Fruit fly (Drosophila melanogaster): ENCODE data around the gene fng.
A peak's percentile ranks its signal among the peaks of the same experiment; 100 is the strongest.

Gene fng

DNA sequence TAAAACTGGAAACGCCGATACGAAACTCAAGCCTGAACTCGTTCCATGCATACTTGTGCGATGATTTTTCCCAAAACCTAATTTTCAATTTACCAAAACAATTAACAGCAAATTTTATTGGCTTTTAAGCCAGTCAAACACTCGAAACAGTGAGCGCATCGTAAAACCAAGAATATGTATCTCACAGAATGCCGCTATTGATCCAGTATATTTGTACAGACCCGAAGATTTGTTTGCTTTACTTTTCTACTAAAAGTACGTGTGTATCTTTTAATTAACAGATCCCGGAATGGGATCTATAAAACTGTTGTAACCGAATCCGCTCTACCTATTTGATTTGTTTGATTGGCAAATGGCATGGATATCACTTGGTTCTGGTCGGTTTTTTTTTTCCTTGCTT lies 4.8 kb upstream of the fng start (continued):
- no peak for TF ChIP-seq Poxn (GFP tag; IDR thresholded peaks at IDR 0.05)
- no peak for TF ChIP-seq kay (GFP tag; optimal IDR thresholded peaks at IDR 0.05)
- no peak for TF ChIP-seq pb (GFP tag; optimal IDR thresholded peaks at IDR 0.05)
- TF ChIP-seq CG3163 (GFP tag; optimal IDR thresholded peaks at IDR 0.05) = no peak
- no peak for TF ChIP-seq sima (GFP tag; optimal IDR thresholded peaks at IDR 0.05)
- TF ChIP-seq tup (GFP tag; optimal IDR thresholded peaks at IDR 0.05) = peak; percentile 8
- peak; percentile 25 for TF ChIP-seq CrebB (tag; optimal IDR thresholded peaks at IDR 0.05)
- TF ChIP-seq ind (GFP tag; optimal IDR thresholded peaks at IDR 0.05) = no peak
- peak; percentile 23 for TF ChIP-seq CG2875 (GFP tag; optimal IDR thresholded peaks at IDR 0.05)
- no peak for TF ChIP-seq Doc2 (GFP tag; IDR thresholded peaks at IDR 0.05)
- TF ChIP-seq tgo (GFP tag; IDR thresholded peaks at IDR 0.05) = no peak
- no peak for TF ChIP-seq CG8388 (GFP tag; optimal IDR thresholded peaks at IDR 0.05)
- no peak for TF ChIP-seq CG2129 (GFP tag; IDR thresholded peaks at IDR 0.05; ENCODE audit: partially characterized antibody)
- TF ChIP-seq Hr51 (GFP tag; optimal IDR thresholded peaks at IDR 0.05) = no peak
- peak; percentile 41 for TF ChIP-seq Blimp-1 (GFP tag; optimal IDR thresholded peaks at IDR 0.05)
- TF ChIP-seq CG10979 (tag; optimal IDR thresholded peaks at IDR 0.05) = no peak
- no peak for TF ChIP-seq cato (GFP tag; optimal IDR thresholded peaks at IDR 0.05; ENCODE audit: borderline replicate concordance)
- TF ChIP-seq bigmax (GFP tag; optimal IDR thresholded peaks at IDR 0.05) = no peak
- TF ChIP-seq Sin3A (optimal IDR thresholded peaks at IDR 0.05) = no peak
- no peak for TF ChIP-seq Bdp1 (GFP tag; optimal IDR thresholded peaks at IDR 0.05)
- TF ChIP-seq CG13624 (GFP tag; optimal IDR thresholded peaks at IDR 0.05) = no peak
- peak; percentile 12 for TF ChIP-seq tio (GFP tag; optimal IDR thresholded peaks at IDR 0.05)
- TF ChIP-seq br (optimal IDR thresholded peaks at IDR 0.05) = no peak
- no peak for TF ChIP-seq CG6854 (GFP tag; optimal IDR thresholded peaks at IDR 0.05)
- TF ChIP-seq CG6683 (GFP tag; optimal IDR thresholded peaks at IDR 0.05) = no peak
- TF ChIP-seq H15 (GFP tag; IDR thresholded peaks at IDR 0.05) = no peak
- no peak for TF ChIP-seq CG7556 (GFP tag; optimal IDR thresholded peaks at IDR 0.05)
- TF ChIP-seq CG7372 (GFP tag; IDR thresholded peaks at IDR 0.05) = no peak
- TF ChIP-seq CG7928 (GFP tag; optimal IDR thresholded peaks at IDR 0.05) = no peak
- no peak for TF ChIP-seq CG6765 (GFP tag; optimal IDR thresholded peaks at IDR 0.05)
- no peak for TF ChIP-seq ftz-f1 (GFP tag; optimal IDR thresholded peaks at IDR 0.05)
- no peak for TF ChIP-seq Dref (GFP tag; IDR thresholded peaks at IDR 0.05)
- no peak for TF ChIP-seq ERR (GFP tag; optimal IDR thresholded peaks at IDR 0.05)
- TF ChIP-seq nau (GFP tag; optimal IDR thresholded peaks at IDR 0.05) = no peak
- no peak for TF ChIP-seq slp2 (GFP tag; optimal IDR thresholded peaks at IDR 0.05)
- TF ChIP-seq Meics (GFP tag; optimal IDR thresholded peaks at IDR 0.05) = peak; percentile 5
- TF ChIP-seq CG30403 (GFP tag; optimal IDR thresholded peaks at IDR 0.05) = no peak
- no peak for TF ChIP-seq Abd-B (GFP tag; optimal IDR thresholded peaks at IDR 0.05)
- TF ChIP-seq Hand (GFP tag; optimal IDR thresholded peaks at IDR 0.05) = no peak
- TF ChIP-seq CG3726 (GFP tag; IDR thresholded peaks at IDR 0.05) = no peak
- no peak for TF ChIP-seq CG16863 (GFP tag; optimal IDR thresholded peaks at IDR 0.05)
- TF ChIP-seq CG1529 (GFP tag; optimal IDR thresholded peaks at IDR 0.05) = peak; percentile 20
- TF ChIP-seq CG15269 (tag; optimal IDR thresholded peaks at IDR 0.05) = no peak
- TF ChIP-seq Sox102F (GFP tag; optimal IDR thresholded peaks at IDR 0.05) = no peak
- TF ChIP-seq lola (GFP tag; optimal IDR thresholded peaks at IDR 0.05) = no peak
- no peak for TF ChIP-seq sob (GFP tag; IDR thresholded peaks at IDR 0.05)
- no peak for TF ChIP-seq Camta (GFP tag; optimal IDR thresholded peaks at IDR 0.05)
- TF ChIP-seq CG13123 (GFP tag; optimal IDR thresholded peaks at IDR 0.05) = no peak
- TF ChIP-seq jing (GFP tag; optimal IDR thresholded peaks at IDR 0.05) = no peak
- TF ChIP-seq Kr (GFP tag; optimal IDR thresholded peaks at IDR 0.05) = no peak
- no peak for TF ChIP-seq Nf-YA (GFP tag; IDR thresholded peaks at IDR 0.05)
- no peak for TF ChIP-seq NfI (GFP tag; optimal IDR thresholded peaks at IDR 0.05)

Data from whole organism, embryonic.